Fruit fly (Drosophila melanogaster) whole organism, adult: ENCODE data around the gene CG34276.

Experiments used
- CG14711 ChIP-seq: fragments of 200-800 bp; sonication (Bioruptor generic); optimal IDR thresholded peaks from 2 replicates; lab custom pipeline; 2018; ENCODE audit warnings: missing biosample characterization, mild to moderate bottlenecking, missing genetic modification characterization, moderate library complexity
- CG1620 ChIP-seq: fragments of 200-800 bp; sonication (Bioruptor generic); optimal IDR thresholded peaks from 2 replicates; lab custom pipeline; 2016; ENCODE audit warnings: missing biosample characterization, missing genetic modification characterization
- CG7045 ChIP-seq: fragments of 200-800 bp; sonication (Bioruptor generic); optimal IDR thresholded peaks from 2 replicates; lab custom pipeline; 2017; ENCODE audit warnings: missing biosample characterization, mild to moderate bottlenecking, missing genetic modification characterization
- CG7101 ChIP-seq: fragments of 200-800 bp; sonication (Bioruptor generic); optimal IDR thresholded peaks from 2 replicates; lab custom pipeline; 2018; ENCODE audit warnings: missing biosample characterization, mild to moderate bottlenecking, missing genetic modification characterization, moderate library complexity
- Clk ChIP-seq: fragments of 200-800 bp; sonication (Bioruptor generic); optimal IDR thresholded peaks from 2 replicates; lab custom pipeline; 2017; ENCODE audit warnings: missing biosample characterization, missing genetic modification characterization
- Crg-1 ChIP-seq: fragments of 200-800 bp; sonication (Bioruptor generic); optimal IDR thresholded peaks from 2 replicates; lab custom pipeline; 2016; ENCODE audit warnings: missing biosample characterization, missing genetic modification characterization
- bab1 ChIP-seq: fragments of 200-800 bp; sonication (Bioruptor generic); optimal IDR thresholded peaks from 3 replicates; lab custom pipeline; 2019; ENCODE audit warnings: missing biosample characterization, mild to moderate bottlenecking, missing genetic modification characterization, moderate library complexity
- cic ChIP-seq: fragments of 200-800 bp; sonication (Bioruptor generic); optimal IDR thresholded peaks from 2 replicates; lab custom pipeline; 2017; ENCODE audit warnings: missing biosample characterization, mild to moderate bottlenecking, missing genetic modification characterization, moderate library complexity
- cnc ChIP-seq, 2 experiments: fragments of >200 bp; optimal IDR thresholded peaks; 2 replicates each; lab custom pipeline; 2017
- kay ChIP-seq: fragments of 200-800 bp; sonication (Bioruptor generic); peaks from one replicate; lab custom pipeline; 2016; ENCODE audit warnings: missing biosample characterization, missing genetic modification characterization, borderline replicate concordance
- pad ChIP-seq: fragments of 200-800 bp; sonication (Bioruptor generic); optimal IDR thresholded peaks from 3 replicates; lab custom pipeline; 2017; ENCODE audit warnings: missing biosample characterization, missing genetic modification characterization, mild to moderate bottlenecking, moderate library complexity, missing genetic modification reagents
- tj ChIP-seq: fragments of 200-800 bp; sonication (Bioruptor generic); optimal IDR thresholded peaks from 3 replicates; lab custom pipeline; 2017; ENCODE audit warnings: missing biosample characterization, mild to moderate bottlenecking, missing genetic modification characterization, moderate library complexity

- no peak for TF ChIP-seq cnc (optimal IDR thresholded peaks at IDR 0.05; lab: Kevin White, UChicago)
- TF ChIP-seq Crg-1 (GFP tag; lab: Kevin White, UChicago): no peak
- no peak for TF ChIP-seq CG14711 (tag; lab: Kevin White, UChicago)
- no peak for TF ChIP-seq Clk (GFP tag; lab: Kevin White, UChicago)
- no peak for TF ChIP-seq CG7045 (GFP tag; lab: Kevin White, UChicago)
- no peak for TF ChIP-seq cic
- no peak for TF ChIP-seq kay (GFP tag; lab: Kevin White, UChicago)
- TF ChIP-seq pad (GFP tag; lab: Kevin White, UChicago): no peak
- TF ChIP-seq tj (GFP tag; lab: Kevin White, UChicago): no peak
- no peak for TF ChIP-seq CG1620
- no peak for TF ChIP-seq CG7101
- TF ChIP-seq bab1: no peak
Measured at dm6 chr3R:15925939-15926338, 510 bp downstream of the CG34276 start.
